Worm (Caenorhabditis elegans) whole organism, young adult: Measurements from ENCODE around the gene mex-6.
A peak's percentile ranks its signal among the peaks of the same experiment; 100 is the strongest.

Experiments
- B0336.3 ChIP-seq: fragments of 200-800 bp; sonication (Bioruptor generic); IDR thresholded peaks from 2 replicates; pipeline ENCODE4 v1.3.6; 2022; ENCODE audit warnings: missing genetic modification characterization, missing compliant biosample characterization
- F33H1.4 ChIP-seq: fragments of 200-800 bp; sonication (Bioruptor generic); IDR thresholded peaks from 2 replicates; pipeline ENCODE4 v1.3.6; 2022; ENCODE audit warnings: missing genetic modification reagents, missing genetic modification characterization, missing compliant biosample characterization
- F37B4.10 ChIP-seq: fragments of 200-800 bp; sonication (Bioruptor generic); IDR thresholded peaks from 2 replicates; pipeline ENCODE4 v1.3.6; 2022; ENCODE audit warnings: missing genetic modification characterization, missing compliant biosample characterization
- F57C9.4 ChIP-seq: sonication (generic microtip); optimal IDR thresholded peaks from 2 replicates; lab custom pipeline; 2017; ENCODE audit warnings: mild to moderate bottlenecking, missing genetic modification characterization, missing compliant biosample characterization
- K12H6.12 ChIP-seq: fragments of 200-800 bp; sonication (Bioruptor generic); optimal IDR thresholded peaks from 2 replicates; lab custom pipeline; 2018; ENCODE audit warnings: mild to moderate bottlenecking, missing genetic modification characterization, missing compliant biosample characterization
- Y56A3A.18 ChIP-seq: fragments of 200-800 bp; sonication (Bioruptor generic); IDR thresholded peaks from 2 replicates; pipeline ENCODE4 v1.3.6; 2022; ENCODE audit warnings: missing genetic modification reagents, missing genetic modification characterization, missing compliant biosample characterization
- Y67H2A.10 ChIP-seq: fragments of 200-800 bp; sonication (Bioruptor generic); conservative IDR thresholded peaks from 2 replicates; pipeline ENCODE4 v1.3.6; 2022; ENCODE audit warnings: missing genetic modification reagents, missing genetic modification characterization, missing compliant biosample characterization
- ZK185.1 ChIP-seq: sonication (generic microtip); optimal IDR thresholded peaks from 2 replicates; lab custom pipeline; 2016; ENCODE audit warnings: mild to moderate bottlenecking, missing genetic modification characterization, missing compliant biosample characterization; ENCODE audit not compliant: poor library complexity, severe bottlenecking
- akir-1 ChIP-seq: fragments of 200-800 bp; sonication (Bioruptor generic); optimal IDR thresholded peaks from 2 replicates; lab custom pipeline; 2018; ENCODE audit warnings: mild to moderate bottlenecking, missing genetic modification characterization, moderate library complexity, missing compliant biosample characterization
- ama-1 ChIP-seq, 3 experiments: fragments of 150-350 bp in 1 of 3; sonication (generic microtip) in 2 of 3; optimal IDR thresholded peaks; 2 replicates each; lab custom pipeline; 2014 to 2018; ENCODE audit warnings: missing biosample characterization in 2 of 3, missing genetic modification characterization in 2 of 3, missing genetic modification reagents in 2 of 3
- aptf-3 ChIP-seq: fragments of 200-800 bp; sonication (Bioruptor generic); IDR thresholded peaks from 2 replicates; pipeline ENCODE4 v1.3.6; 2022; ENCODE audit warnings: missing genetic modification characterization, missing compliant biosample characterization
- ceh-91 ChIP-seq: fragments of 200-800 bp; sonication (Bioruptor generic); IDR thresholded peaks from 2 replicates; pipeline ENCODE4 v1.3.6; 2022; ENCODE audit warnings: missing genetic modification reagents, missing genetic modification characterization, missing compliant biosample characterization
- dox-1 ChIP-seq: fragments of 200-800 bp; sonication (Bioruptor generic); IDR thresholded peaks from 2 replicates; pipeline ENCODE4 v1.3.6; 2022; ENCODE audit warnings: missing genetic modification reagents, missing genetic modification characterization, missing compliant biosample characterization
- egl-44 ChIP-seq: fragments of 200-800 bp; sonication (Bioruptor generic); IDR thresholded peaks from 2 replicates; pipeline ENCODE4 v1.3.6; 2022; ENCODE audit warnings: missing genetic modification reagents, missing genetic modification characterization, missing compliant biosample characterization
- hlh-12 ChIP-seq: sonication (generic microtip); optimal IDR thresholded peaks from 2 replicates; lab custom pipeline; 2016; ENCODE audit warnings: missing genetic modification characterization, missing compliant biosample characterization
- hmg-1.2 ChIP-seq: fragments of 200-800 bp; sonication (Bioruptor generic); IDR thresholded peaks from 2 replicates; pipeline ENCODE4 v1.3.6; 2022; ENCODE audit warnings: missing genetic modification reagents, missing genetic modification characterization, missing compliant biosample characterization
- hmg-20 ChIP-seq: fragments of 200-800 bp; sonication (Bioruptor generic); IDR thresholded peaks from 2 replicates; pipeline ENCODE4 v1.3.6; 2022; ENCODE audit warnings: missing genetic modification reagents, missing genetic modification characterization, missing compliant biosample characterization
- hrde-1 ChIP-seq: sonication (generic microtip); optimal IDR thresholded peaks from 2 replicates; lab custom pipeline; 2016; ENCODE audit warnings: missing genetic modification characterization, mild to moderate bottlenecking, missing compliant biosample characterization, moderate library complexity, missing genotype, missing genetic modification reagents, borderline replicate concordance
- hsf-1 ChIP-seq: fragments of 200-800 bp; sonication (Bioruptor generic); IDR thresholded peaks from 2 replicates; pipeline ENCODE4 v1.3.6; 2022; ENCODE audit warnings: missing genetic modification reagents, missing genetic modification characterization, missing compliant biosample characterization
- let-526 ChIP-seq: fragments of 200-800 bp; sonication (Bioruptor generic); IDR thresholded peaks from 2 replicates; pipeline ENCODE4 v1.3.6; 2022; ENCODE audit warnings: missing genetic modification reagents, missing genetic modification characterization, missing compliant biosample characterization
- lin-35 ChIP-seq, 3 experiments: fragments of 150-350 bp in 2 of 3; sonication (generic microtip) in 1 of 3; optimal IDR thresholded peaks; 2 replicates each; lab custom pipeline; 2014 to 2018; ENCODE audit warnings: missing biosample characterization in 3 of 3, missing genetic modification characterization in 3 of 3, missing genetic modification reagents in 3 of 3
- lsl-1 ChIP-seq: fragments of 200-800 bp; sonication (Bioruptor generic); optimal IDR thresholded peaks from 2 replicates; lab custom pipeline; 2018; ENCODE audit warnings: mild to moderate bottlenecking, missing genetic modification characterization, moderate library complexity, missing compliant biosample characterization
- madf-6 ChIP-seq: fragments of 200-800 bp; sonication (Bioruptor generic); IDR thresholded peaks from 2 replicates; pipeline ENCODE4 v1.3.6; 2022; ENCODE audit warnings: missing genetic modification reagents, missing genetic modification characterization, missing compliant biosample characterization
- mcd-1 ChIP-seq: fragments of 200-800 bp; sonication (Bioruptor generic); IDR thresholded peaks from 2 replicates; pipeline ENCODE4 v1.3.6; 2022; ENCODE audit warnings: missing genetic modification reagents, missing genetic modification characterization, missing compliant biosample characterization
- mxl-1 ChIP-seq: sonication (generic microtip); optimal IDR thresholded peaks from 2 replicates; lab custom pipeline; 2016; ENCODE audit warnings: missing genetic modification characterization, missing compliant biosample characterization
- nfya-1 ChIP-seq: sonication (generic microtip); optimal IDR thresholded peaks from 2 replicates; lab custom pipeline; 2017; ENCODE audit warnings: antibody characterized with exemption, missing compliant biosample characterization, missing genetic modification characterization, borderline replicate concordance; ENCODE audit not compliant: insufficient read depth
- nfya-2 ChIP-seq: fragments of 200-800 bp; sonication (Bioruptor generic); IDR thresholded peaks from 2 replicates; pipeline ENCODE4 v1.3.6; 2022; ENCODE audit warnings: missing genetic modification reagents, missing genetic modification characterization, missing compliant biosample characterization
- nfyb-1 ChIP-seq: fragments of 200-800 bp; sonication (Bioruptor generic); IDR thresholded peaks from 2 replicates; pipeline ENCODE4 v1.3.6; 2022; ENCODE audit warnings: missing genetic modification reagents, missing genetic modification characterization, missing compliant biosample characterization
- nhr-179 ChIP-seq: sonication (generic microtip); optimal IDR thresholded peaks from 2 replicates; lab custom pipeline; 2016; ENCODE audit warnings: mild to moderate bottlenecking, missing genetic modification characterization, missing compliant biosample characterization
- nhr-80 ChIP-seq: sonication (generic microtip); optimal IDR thresholded peaks from 2 replicates; lab custom pipeline; 2016; ENCODE audit warnings: missing genetic modification characterization, missing compliant biosample characterization
- rcor-1 ChIP-seq: fragments of 200-800 bp; sonication (Bioruptor generic); IDR thresholded peaks from 2 replicates; pipeline ENCODE4 v1.3.6; 2022; ENCODE audit warnings: missing genetic modification reagents, missing genetic modification characterization, missing compliant biosample characterization
- sdz-38 ChIP-seq: sonication (generic microtip); optimal IDR thresholded peaks from 2 replicates; lab custom pipeline; 2016; ENCODE audit warnings: missing genotype, missing genetic modification characterization, missing compliant biosample characterization
- snpc-1.1 ChIP-seq: sonication (generic microtip); optimal IDR thresholded peaks from 2 replicates; lab custom pipeline; 2017; ENCODE audit warnings: missing genetic modification characterization, mild to moderate bottlenecking, missing compliant biosample characterization, antibody characterized with exemption, moderate library complexity, missing genotype, missing genetic modification reagents; ENCODE audit not compliant: insufficient read depth
- snpc-1.3 ChIP-seq: sonication (generic microtip); optimal IDR thresholded peaks from 2 replicates; lab custom pipeline; 2017; ENCODE audit warnings: missing genetic modification characterization, mild to moderate bottlenecking, missing compliant biosample characterization, antibody characterized with exemption, moderate library complexity, missing genotype, missing genetic modification reagents; ENCODE audit not compliant: insufficient read depth
- snpc-3.4 ChIP-seq: sonication (generic microtip); optimal IDR thresholded peaks from 2 replicates; lab custom pipeline; 2017; ENCODE audit warnings: missing genetic modification characterization, mild to moderate bottlenecking, missing compliant biosample characterization, antibody characterized with exemption, moderate library complexity, missing genotype, missing genetic modification reagents
- somi-1 ChIP-seq: fragments of 200-800 bp; sonication (Bioruptor generic); optimal IDR thresholded peaks from 2 replicates; lab custom pipeline; 2018; ENCODE audit warnings: mild to moderate bottlenecking, missing genetic modification characterization, missing compliant biosample characterization
- sptf-2 ChIP-seq: fragments of 200-800 bp; sonication (Bioruptor generic); optimal IDR thresholded peaks from 2 replicates; lab custom pipeline; 2018; ENCODE audit warnings: mild to moderate bottlenecking, missing genetic modification characterization, missing compliant biosample characterization
- tbx-9 ChIP-seq: sonication (generic microtip); optimal IDR thresholded peaks from 2 replicates; lab custom pipeline; 2016; ENCODE audit warnings: borderline replicate concordance, missing genetic modification characterization, inconsistent platforms, missing compliant biosample characterization
- tlf-1 ChIP-seq: fragments of 200-800 bp; sonication (Bioruptor generic); optimal IDR thresholded peaks from 2 replicates; lab custom pipeline; 2018; ENCODE audit warnings: mild to moderate bottlenecking, missing genetic modification characterization, missing compliant biosample characterization
- unc-130 ChIP-seq: sonication (generic microtip); optimal IDR thresholded peaks from 2 replicates; lab custom pipeline; 2016; ENCODE audit warnings: missing genetic modification reagents, missing genetic modification characterization, missing compliant biosample characterization
- zim-3 ChIP-seq: sonication (generic microtip); optimal IDR thresholded peaks from 2 replicates; lab custom pipeline; 2017; ENCODE audit warnings: mild to moderate bottlenecking, missing genetic modification characterization, moderate library complexity, missing compliant biosample characterization
- ztf-18 ChIP-seq: sonication (generic microtip); optimal IDR thresholded peaks from 2 replicates; lab custom pipeline; 2016; ENCODE audit warnings: missing genotype, mild to moderate bottlenecking, missing genetic modification characterization, missing compliant biosample characterization
- ztf-28 ChIP-seq: fragments of 200-800 bp; sonication (Bioruptor generic); IDR thresholded peaks from 2 replicates; pipeline ENCODE4 v1.3.6; 2022; ENCODE audit warnings: missing genetic modification reagents, missing genetic modification characterization, missing compliant biosample characterization

Gene mex-6

DNA sequence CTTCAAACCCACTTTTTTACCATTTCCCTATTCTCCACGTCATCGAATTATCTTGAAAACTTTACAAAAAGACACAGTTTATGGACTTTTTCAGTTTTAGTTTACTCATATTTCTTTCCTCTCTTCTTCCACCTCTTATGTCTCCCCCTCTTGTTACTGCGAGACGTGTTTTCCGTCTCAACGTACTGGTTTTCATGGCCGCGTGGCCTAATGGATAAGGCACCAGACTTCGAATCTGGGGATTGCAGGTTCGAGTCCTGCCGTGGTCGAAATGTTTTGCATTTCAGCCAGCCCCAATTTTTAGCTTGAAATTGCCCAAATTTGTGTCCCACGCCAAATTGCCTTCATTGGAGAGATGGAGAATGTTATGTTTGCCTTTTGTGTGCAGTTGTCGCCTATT, 42.1 kb downstream of the mex-6 start (continued):
- TF ChIP-seq snpc-1.1 (no peak), tbx-9 (tag; lab: Kevin White, UChicago) (no peak), ZK185.1 (tag; lab: Kevin White, UChicago) (peak; percentile 56), hsf-1 (GFP tag; lab: Robert Waterston, UW) (no peak), ceh-91 (GFP tag; lab: Robert Waterston, UW) (no peak), somi-1 (GFP tag; lab: Kevin White, UChicago) (peak; percentile 65), nfyb-1 (peak; percentile 87), F57C9.4 (tag; lab: Kevin White, UChicago) (no peak), ztf-28 (GFP tag; lab: Robert Waterston, UW) (0 out of 2 replicates have a peak, but pooled peaks have one; percentile 58), Y67H2A.10 (GFP tag; lab: Robert Waterston, UW) (peak; percentile 46; the same call in 1 of the 2 replicates), ama-1 (optimal IDR thresholded peaks at IDR 0.05; lab: Kevin White, UChicago) (no peak), ama-1 (GFP tag; optimal IDR thresholded peaks at IDR 0.05; lab: Kevin White, UChicago) (peak in 1 of 2 experiments; percentile 85), snpc-3.4 (peak; percentile 88), snpc-1.3 (tag; lab: Kevin White, UChicago) (peak; percentile 55), egl-44 (peak; percentile 79), madf-6 (GFP tag; lab: Robert Waterston, UW) (peak; percentile 65), let-526 (GFP tag; lab: Robert Waterston, UW) (no peak; the same call in 1 of the 2 replicates), akir-1 (GFP tag; lab: Kevin White, UChicago) (no peak), ztf-18 (peak; percentile 72), hmg-1.2 (GFP tag; lab: Robert Waterston, UW) (peak; percentile 72), sdz-38 (tag; lab: Kevin White, UChicago) (no peak), B0336.3 (peak; percentile 50; the same call in 1 of the 2 replicates), zim-3 (peak; percentile 87), hlh-12 (tag; lab: Kevin White, UChicago) (no peak), mcd-1 (GFP tag; lab: Robert Waterston, UW) (peak; percentile 63), F37B4.10 (GFP tag; lab: Robert Waterston, UW) (0 out of 2 replicates have a peak, but pooled peaks have one; percentile 35), tlf-1 (peak; percentile 6), nhr-80 (peak; percentile 31), sptf-2 (GFP tag; lab: Kevin White, UChicago) (peak; percentile 12), F33H1.4 (peak; percentile 46; the same call in 1 of the 2 replicates), hmg-20 (GFP tag; lab: Robert Waterston, UW) (no peak)

DNA sequence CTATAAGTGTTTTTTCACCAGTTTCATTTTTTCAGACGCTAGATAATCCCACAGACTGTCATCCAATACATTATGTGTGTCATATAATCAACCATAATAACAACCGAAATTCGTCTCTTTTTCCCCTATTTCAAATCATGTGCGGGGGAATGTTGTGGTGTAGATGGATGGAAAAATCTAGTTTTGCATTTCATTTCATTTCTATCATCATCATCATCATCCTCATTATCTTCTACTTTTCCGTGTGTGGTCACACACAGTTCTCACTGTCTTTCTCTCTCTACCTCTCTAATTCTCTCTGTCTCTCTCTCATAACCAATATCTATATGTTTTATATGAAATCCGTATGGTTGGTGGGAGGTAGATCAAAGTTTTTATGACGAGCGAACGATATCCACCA, 49.4 kb downstream of the mex-6 start:
- TF ChIP-seq aptf-3 (GFP tag; lab: Robert Waterston, UW) (no peak), mxl-1 (tag; lab: Kevin White, UChicago) (no peak), dox-1 (GFP tag; lab: Robert Waterston, UW) (no peak), nfya-1 (no peak), K12H6.12 (tag; lab: Kevin White, UChicago) (no peak), rcor-1 (no peak), nfya-2 (GFP tag; lab: Robert Waterston, UW) (no peak), Y56A3A.18 (GFP tag; lab: Robert Waterston, UW) (no peak), hrde-1 (tag; lab: Kevin White, UChicago) (no peak), hmg-20 (GFP tag; lab: Robert Waterston, UW) (no peak), unc-130 (GFP tag; lab: Kevin White, UChicago) (no peak), lsl-1 (GFP tag; lab: Kevin White, UChicago) (no peak), zim-3 (no peak), nhr-179 (tag; lab: Kevin White, UChicago) (no peak), lin-35 (GFP tag; optimal IDR thresholded peaks at IDR 0.05; lab: Kevin White, UChicago) (no peak)
- TF ChIP-seq, all 124 proteins: peak for 0
